Fruit fly (Drosophila melanogaster): ENCODE data around the gene CG9609.

Gene CG9609

DNA sequence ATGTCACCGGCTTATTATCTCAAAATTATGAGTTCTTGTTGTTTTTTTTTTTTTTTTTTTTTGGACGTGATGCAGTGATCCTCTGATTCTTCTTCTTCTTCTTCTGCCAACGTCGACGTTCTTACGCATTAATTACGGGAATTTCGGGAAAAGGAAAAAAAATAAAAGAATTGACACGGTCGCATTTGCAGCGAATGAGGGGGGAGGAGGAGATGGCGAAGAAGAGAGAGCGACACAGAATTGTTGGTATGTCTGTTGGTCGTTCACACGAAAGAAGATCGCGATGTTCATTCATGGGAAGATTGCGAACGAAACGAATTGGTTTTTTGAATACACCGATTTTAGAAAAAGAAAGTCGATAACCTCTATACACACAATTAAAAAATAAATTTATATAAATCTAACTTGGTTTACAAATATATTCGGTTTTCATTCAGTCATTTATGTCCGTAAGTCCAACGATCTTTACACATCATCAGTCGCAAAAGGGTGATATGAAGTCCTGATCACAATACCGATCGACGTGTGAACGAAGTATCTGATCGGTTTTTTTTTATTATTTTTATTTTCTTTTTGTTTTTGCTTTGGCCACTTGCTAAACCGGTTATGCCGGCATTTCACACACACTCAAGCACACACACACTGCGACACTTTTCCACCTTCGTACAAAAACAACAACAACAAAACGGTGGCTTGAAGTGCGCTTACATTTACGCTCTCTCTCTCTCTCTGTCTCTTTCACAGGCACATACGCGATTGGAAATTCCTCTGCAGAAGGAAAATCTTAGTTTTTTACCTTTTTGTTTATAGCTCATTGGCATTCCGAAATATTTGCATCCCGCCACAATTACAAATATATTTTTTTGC is 35.9 kb downstream of the CG9609 start:
- TF ChIP-seq usp (GFP tag; optimal IDR thresholded peaks at IDR 0.05) (no peak), pan (optimal IDR thresholded peaks at IDR 0.05) (no peak), CG8478 (optimal IDR thresholded peaks at IDR 0.05) (no peak), psq (optimal IDR thresholded peaks at IDR 0.05) (no peak), EcR (GFP tag; optimal IDR thresholded peaks at IDR 0.05) (no peak), Dll (optimal IDR thresholded peaks at IDR 0.05) (no peak)

DNA sequence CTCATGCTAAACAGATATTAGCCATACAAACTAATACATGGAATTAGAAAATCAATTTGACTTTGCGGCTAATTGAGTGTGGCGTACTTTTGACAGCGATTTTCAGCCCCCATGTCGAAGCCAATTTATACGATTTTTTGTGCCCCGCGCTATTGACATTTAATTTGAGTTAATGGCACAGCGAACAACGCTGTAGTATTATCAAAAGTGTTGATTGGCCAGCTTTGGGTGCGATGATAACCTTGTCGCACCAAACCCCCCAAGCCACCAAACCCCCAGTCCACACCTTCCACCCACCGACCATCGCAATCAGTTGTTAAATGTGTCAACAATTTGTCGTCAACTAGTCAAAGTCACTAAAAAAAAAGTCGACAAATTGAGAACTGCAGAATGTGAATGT is 37.5 kb downstream of the CG9609 start:
- no peak for TF ChIP-seq psq (optimal IDR thresholded peaks at IDR 0.05)
- TF ChIP-seq CG8478 (optimal IDR thresholded peaks at IDR 0.05), result no peak
- no peak for TF ChIP-seq usp (GFP tag; optimal IDR thresholded peaks at IDR 0.05)
- TF ChIP-seq pan (optimal IDR thresholded peaks at IDR 0.05), result no peak
- TF ChIP-seq Dll (optimal IDR thresholded peaks at IDR 0.05), result no peak
- TF ChIP-seq EcR (GFP tag; optimal IDR thresholded peaks at IDR 0.05), result no peak

- no peak for TF ChIP-seq Dll (optimal IDR thresholded peaks at IDR 0.05)
- no peak for TF ChIP-seq EcR (GFP tag; optimal IDR thresholded peaks at IDR 0.05)
- no peak for TF ChIP-seq CG8478 (optimal IDR thresholded peaks at IDR 0.05)
- TF ChIP-seq usp (GFP tag; optimal IDR thresholded peaks at IDR 0.05), result no peak
- TF ChIP-seq pan (optimal IDR thresholded peaks at IDR 0.05), result no peak
- no peak for TF ChIP-seq psq (optimal IDR thresholded peaks at IDR 0.05)
Measured at dm6 chrX:16747467-16747866, 39.3 kb downstream of the CG9609 start.

- no peak for TF ChIP-seq usp (GFP tag; optimal IDR thresholded peaks at IDR 0.05)
- no peak for TF ChIP-seq EcR (GFP tag; optimal IDR thresholded peaks at IDR 0.05)
- TF ChIP-seq CG8478 (optimal IDR thresholded peaks at IDR 0.05), result no peak
- TF ChIP-seq Dll (optimal IDR thresholded peaks at IDR 0.05), result no peak
- TF ChIP-seq pan (optimal IDR thresholded peaks at IDR 0.05), result no peak
- TF ChIP-seq psq (optimal IDR thresholded peaks at IDR 0.05), result no peak
Measured at dm6 chrX:16746824-16747223, 40.0 kb downstream of the CG9609 start.

dm6 chrX:16745942-16746341 is 40.9 kb downstream of the CG9609 start:
- TF ChIP-seq usp (GFP tag; optimal IDR thresholded peaks at IDR 0.05), result no peak
- no peak for TF ChIP-seq EcR (GFP tag; optimal IDR thresholded peaks at IDR 0.05)
- no peak for TF ChIP-seq pan (optimal IDR thresholded peaks at IDR 0.05)
- no peak for TF ChIP-seq CG8478 (optimal IDR thresholded peaks at IDR 0.05)
- no peak for TF ChIP-seq Dll (optimal IDR thresholded peaks at IDR 0.05)
- no peak for TF ChIP-seq psq (optimal IDR thresholded peaks at IDR 0.05)

dm6 chrX:16744345-16744744 is 42.5 kb downstream of the CG9609 start:
- TF ChIP-seq CG8478 (optimal IDR thresholded peaks at IDR 0.05), result no peak
- TF ChIP-seq psq (optimal IDR thresholded peaks at IDR 0.05), result no peak
- TF ChIP-seq EcR (GFP tag; optimal IDR thresholded peaks at IDR 0.05), result no peak

DNA sequence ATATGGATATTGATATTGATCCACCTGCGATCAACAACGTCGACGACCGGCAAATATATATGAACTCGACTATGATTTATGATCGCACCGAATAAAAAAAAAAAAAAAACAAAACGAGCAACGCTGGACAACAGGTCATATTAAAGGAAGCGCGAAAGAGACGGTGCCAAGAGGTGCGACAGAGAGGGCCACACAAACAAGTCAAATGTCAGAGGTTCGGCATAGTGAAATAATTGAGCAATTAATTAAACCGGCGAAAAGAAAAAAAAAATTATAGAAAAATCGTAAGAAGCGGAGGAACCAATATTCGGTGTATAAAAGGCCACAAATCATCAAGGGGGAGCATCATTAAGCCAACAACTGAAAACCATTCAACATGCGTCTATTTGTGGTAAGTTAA is 44.3 kb downstream of the CG9609 start, which contains the start of gene Twdlalpha:
TSS of gene Twdlalpha (plus strand) at position 301 of the 400 bp plus-strand sequence.
- TF ChIP-seq CG8478 (optimal IDR thresholded peaks at IDR 0.05) (no peak), psq (optimal IDR thresholded peaks at IDR 0.05) (no peak), usp (GFP tag; optimal IDR thresholded peaks at IDR 0.05) (no peak), Dll (optimal IDR thresholded peaks at IDR 0.05) (no peak), pan (optimal IDR thresholded peaks at IDR 0.05) (no peak), EcR (GFP tag; optimal IDR thresholded peaks at IDR 0.05) (no peak)

- TF ChIP-seq CG8478 (optimal IDR thresholded peaks at IDR 0.05), result no peak
- TF ChIP-seq EcR (GFP tag; optimal IDR thresholded peaks at IDR 0.05), result no peak
- TF ChIP-seq pan (optimal IDR thresholded peaks at IDR 0.05), result no peak
- TF ChIP-seq Dll (optimal IDR thresholded peaks at IDR 0.05), result no peak
- no peak for TF ChIP-seq usp (GFP tag; optimal IDR thresholded peaks at IDR 0.05)
- no peak for TF ChIP-seq psq (optimal IDR thresholded peaks at IDR 0.05)
Measured at dm6 chrX:16740606-16741005, 46.2 kb downstream of the CG9609 start, which contains the start of gene CG32568. TSS of gene CG32568 (plus strand) at chrX:16740906.

dm6 chrX:16737878-16738277 is 48.9 kb downstream of the CG9609 start, which contains the start of gene TwdlZ:
TSS of gene TwdlZ (plus strand) at chrX:16738178.
- TF ChIP-seq Dll (optimal IDR thresholded peaks at IDR 0.05) (no peak), psq (optimal IDR thresholded peaks at IDR 0.05) (no peak), usp (GFP tag; optimal IDR thresholded peaks at IDR 0.05) (no peak), CG8478 (optimal IDR thresholded peaks at IDR 0.05) (no peak), EcR (GFP tag; optimal IDR thresholded peaks at IDR 0.05) (no peak), pan (optimal IDR thresholded peaks at IDR 0.05) (no peak)

DNA sequence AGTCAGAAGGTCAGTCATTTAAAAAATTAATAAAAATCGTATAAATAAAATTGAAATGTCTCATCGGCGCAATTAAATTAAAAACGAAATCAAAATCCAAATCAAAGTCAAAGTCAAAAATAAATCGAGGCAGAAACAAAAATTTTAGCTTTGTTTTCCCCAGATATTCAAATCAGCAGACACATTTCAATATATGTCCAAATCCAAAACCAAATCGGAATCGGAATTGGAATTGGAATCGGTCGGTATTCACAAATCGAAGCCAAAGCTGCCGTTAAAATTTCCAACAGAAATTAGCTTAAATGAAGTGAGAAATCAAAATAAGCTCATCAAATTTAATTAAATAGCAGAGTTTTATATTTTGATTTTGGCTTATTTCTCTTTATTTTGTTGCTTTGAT is 50.6 kb downstream of the CG9609 start:
- no peak for TF ChIP-seq psq (optimal IDR thresholded peaks at IDR 0.05)
- no peak for TF ChIP-seq pan (optimal IDR thresholded peaks at IDR 0.05)
- no peak for TF ChIP-seq Dll (optimal IDR thresholded peaks at IDR 0.05)
- TF ChIP-seq EcR (GFP tag; optimal IDR thresholded peaks at IDR 0.05), result no peak
- no peak for TF ChIP-seq usp (GFP tag; optimal IDR thresholded peaks at IDR 0.05)
- TF ChIP-seq CG8478 (optimal IDR thresholded peaks at IDR 0.05), result no peak

All from whole organism.